Fruit fly (Drosophila melanogaster) whole organism: Measurements from ENCODE around the gene GAPsec.

Experiments used
- EcR ChIP-seq, 2 experiments: fragments of >200 bp; optimal IDR thresholded peaks; 2 replicates each; lab custom pipeline; 2017; ENCODE audit warnings: missing biosample characterization in 2 of 2, missing genetic modification characterization in 2 of 2, missing genetic modification reagents in 2 of 2
- usp ChIP-seq: fragments of >200 bp; optimal IDR thresholded peaks from 2 replicates; lab custom pipeline; 2017; ENCODE audit warnings: missing biosample characterization, missing genetic modification characterization, mixed read lengths

- TF ChIP-seq usp (GFP tag; lab: Kevin White, UChicago) (no peak), EcR (GFP tag; optimal IDR thresholded peaks at IDR 0.05; lab: Kevin White, UChicago) (no peak)
Measured at dm6 chr3L:8669847-8670622, 46.3 kb upstream of the GAPsec start.
